Worm (Caenorhabditis elegans) whole organism, late embryonic: ENCODE results near the gene R03H10.7.

Source experiments
- F13H6.1 ChIP-seq: sonication (generic microtip); optimal IDR thresholded peaks from 2 replicates; lab custom pipeline; 2016; ENCODE audit warnings: missing genetic modification characterization, missing compliant biosample characterization
- K02D7.2 ChIP-seq: sonication (generic microtip); optimal IDR thresholded peaks from 2 replicates; lab custom pipeline; 2017; ENCODE audit warnings: mild to moderate bottlenecking, missing genetic modification characterization, missing compliant biosample characterization
- ceh-6 ChIP-seq: fragments of 200-800 bp; sonication (Bioruptor generic); optimal IDR thresholded peaks from 2 replicates; lab custom pipeline; 2018; ENCODE audit warnings: mild to moderate bottlenecking, missing genetic modification characterization, missing compliant biosample characterization
- elt-4 ChIP-seq: sonication (generic microtip); optimal IDR thresholded peaks from 2 replicates; lab custom pipeline; 2016; ENCODE audit warnings: missing genetic modification characterization, missing compliant biosample characterization
- hlh-15 ChIP-seq: sonication (generic microtip); optimal IDR thresholded peaks from 2 replicates; lab custom pipeline; 2016; ENCODE audit warnings: missing genetic modification characterization, missing compliant biosample characterization
- rnt-1 ChIP-seq: sonication (generic microtip); optimal IDR thresholded peaks from 2 replicates; lab custom pipeline; 2016; ENCODE audit warnings: missing genetic modification characterization, missing compliant biosample characterization

DNA sequence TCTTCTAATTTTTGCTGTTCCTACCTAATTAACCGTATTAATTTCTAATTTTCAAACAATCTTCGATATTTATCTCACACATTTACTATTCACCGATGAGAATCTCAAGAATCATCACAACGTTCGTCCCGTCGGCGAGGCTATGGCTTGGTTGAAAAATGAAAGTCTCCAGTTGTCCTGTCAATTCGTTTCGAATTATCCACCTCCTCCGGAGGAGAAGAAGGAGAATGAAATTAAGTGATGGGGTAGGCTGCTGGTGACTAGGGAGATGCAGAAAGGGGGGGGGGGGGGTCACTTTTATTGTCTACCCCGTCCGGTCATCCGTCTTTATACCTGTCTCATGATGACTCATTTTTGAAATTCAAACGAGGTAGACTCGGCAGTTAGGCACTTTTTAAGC, 25.9 kb downstream of the R03H10.7 start:
- TF ChIP-seq F13H6.1 (tag; lab: Kevin White, UChicago) (no peak), K02D7.2 (tag; lab: Kevin White, UChicago) (no peak), elt-4 (tag; lab: Kevin White, UChicago) (no peak), hlh-15 (no peak), ceh-6 (GFP tag; lab: Kevin White, UChicago) (no peak), rnt-1 (no peak)
